Worm (Caenorhabditis elegans) whole organism, L1 larva: ENCODE data around the gene nhr-4.
"Not testable (repeated sequence)": the region's sequence is repeated elsewhere in the genome, so short reads cannot be mapped to it uniquely, and the experiment has no call there.

Experiments used
- C04F5.9 ChIP-seq: sonication (generic microtip); optimal IDR thresholded peaks from 2 replicates; lab custom pipeline; 2016; ENCODE audit warnings: missing genetic modification characterization, missing compliant biosample characterization
- C16A3.4 ChIP-seq: fragments of 150-350 bp; optimal IDR thresholded peaks from 2 replicates; lab custom pipeline; 2014; ENCODE audit warnings: missing biosample characterization, missing genetic modification characterization
- C34B4.2 ChIP-seq: sonication (generic microtip); optimal IDR thresholded peaks from 2 replicates; lab custom pipeline; 2017; ENCODE audit warnings: mild to moderate bottlenecking, missing genetic modification characterization, missing compliant biosample characterization
- F16B12.6 ChIP-seq: fragments of 150-350 bp; optimal IDR thresholded peaks from 2 replicates; lab custom pipeline; 2014; ENCODE audit warnings: missing biosample characterization, missing genetic modification characterization
- Y116A8C.19 ChIP-seq: sonication (generic microtip); optimal IDR thresholded peaks from 2 replicates; lab custom pipeline; 2016; ENCODE audit warnings: missing compliant biosample characterization, missing genetic modification characterization, borderline replicate concordance
- aha-1 ChIP-seq: fragments of 150-350 bp; optimal IDR thresholded peaks from 2 replicates; lab custom pipeline; 2014; ENCODE audit warnings: missing biosample characterization, missing genetic modification characterization
- alr-1 ChIP-seq: fragments of 200-800 bp; sonication (Bioruptor generic); optimal IDR thresholded peaks from 2 replicates; lab custom pipeline; 2018; ENCODE audit warnings: borderline replicate concordance, mild to moderate bottlenecking, missing genetic modification characterization, missing compliant biosample characterization
- blmp-1 ChIP-seq: fragments of 150-350 bp; optimal IDR thresholded peaks from 2 replicates; lab custom pipeline; 2014; ENCODE audit warnings: missing biosample characterization, missing genetic modification characterization
- ceh-63 ChIP-seq: fragments of 200-800 bp; sonication (Bioruptor generic); optimal IDR thresholded peaks from 2 replicates; lab custom pipeline; 2018; ENCODE audit warnings: mild to moderate bottlenecking, missing genetic modification characterization, missing compliant biosample characterization
- dsc-1 ChIP-seq: sonication (generic microtip); optimal IDR thresholded peaks from 2 replicates; lab custom pipeline; 2016; ENCODE audit warnings: mild to moderate bottlenecking, missing genetic modification characterization, missing compliant biosample characterization
- efl-3 ChIP-seq: fragments of 200-800 bp; sonication (Bioruptor generic); optimal IDR thresholded peaks from 2 replicates; lab custom pipeline; 2018; ENCODE audit warnings: mild to moderate bottlenecking, missing genetic modification characterization, missing compliant biosample characterization
- egl-27 ChIP-seq, 2 experiments: fragments of 150-350 bp in 1 of 2; sonication (generic microtip); optimal IDR thresholded peaks; 3 replicates each; lab custom pipeline; 2017 to 2018; ENCODE audit warnings: missing biosample characterization in 2 of 2, missing genetic modification characterization in 2 of 2, missing genetic modification reagents in 2 of 2
- elt-2 ChIP-seq: sonication (generic microtip); optimal IDR thresholded peaks from 2 replicates; lab custom pipeline; 2016; ENCODE audit warnings: missing genetic modification characterization, mild to moderate bottlenecking, inconsistent platforms, missing compliant biosample characterization, missing genetic modification reagents
- fkh-10 ChIP-seq: sonication (generic microtip); optimal IDR thresholded peaks from 2 replicates; lab custom pipeline; 2017; ENCODE audit warnings: missing biosample characterization, missing genetic modification reagents, missing genetic modification characterization
- fkh-4 ChIP-seq: sonication (generic microtip); optimal IDR thresholded peaks from 2 replicates; lab custom pipeline; 2016; ENCODE audit warnings: missing compliant biosample characterization, missing genetic modification characterization, borderline replicate concordance
- irx-1 ChIP-seq: sonication (generic microtip); optimal IDR thresholded peaks from 2 replicates; lab custom pipeline; 2016; ENCODE audit warnings: missing genetic modification characterization, missing compliant biosample characterization
- isw-1 ChIP-seq: fragments of 200-800 bp; sonication (Bioruptor generic); IDR thresholded peaks from 2 replicates; pipeline ENCODE4 v1.3.6; 2022; ENCODE audit warnings: missing genetic modification characterization, missing compliant biosample characterization
- jun-1 ChIP-seq: fragments of 150-350 bp; optimal IDR thresholded peaks from 2 replicates; lab custom pipeline; 2014; ENCODE audit warnings: missing biosample characterization, missing genetic modification reagents, missing genetic modification characterization
- lin-13 ChIP-seq: fragments of 150-350 bp; optimal IDR thresholded peaks from 2 replicates; lab custom pipeline; 2014; ENCODE audit warnings: missing biosample characterization, missing genetic modification reagents, missing genetic modification characterization
- lin-14 ChIP-seq: fragments of 200-800 bp; sonication (Bioruptor generic); optimal IDR thresholded peaks from 2 replicates; lab custom pipeline; 2018; ENCODE audit warnings: mild to moderate bottlenecking, missing genetic modification characterization, moderate library complexity, missing compliant biosample characterization
- lin-15B ChIP-seq: fragments of 150-350 bp; sonication (generic microtip); optimal IDR thresholded peaks from 3 replicates; lab custom pipeline; 2014; ENCODE audit warnings: missing biosample characterization, missing genetic modification characterization
- mab-9 ChIP-seq: fragments of 200-800 bp; sonication (Bioruptor generic); IDR thresholded peaks from 2 replicates; pipeline ENCODE4 v1.3.6; 2022; ENCODE audit warnings: missing genetic modification reagents, missing genetic modification characterization, missing compliant biosample characterization
- mef-2 ChIP-seq: fragments of 150-350 bp; optimal IDR thresholded peaks from 2 replicates; lab custom pipeline; 2014; ENCODE audit warnings: missing biosample characterization, missing genetic modification characterization
- nhr-12 ChIP-seq: sonication (generic microtip); optimal IDR thresholded peaks from 2 replicates; lab custom pipeline; 2017; ENCODE audit warnings: missing biosample characterization, missing genetic modification characterization
- nhr-237 ChIP-seq: fragments of 150-350 bp; optimal IDR thresholded peaks from 2 replicates; lab custom pipeline; 2014; ENCODE audit warnings: missing biosample characterization, missing genetic modification characterization
- nhr-47 ChIP-seq: sonication (generic microtip); optimal IDR thresholded peaks from 2 replicates; lab custom pipeline; 2016; ENCODE audit warnings: mild to moderate bottlenecking, missing genetic modification characterization, moderate library complexity, missing compliant biosample characterization
- nhr-76 ChIP-seq: sonication (generic microtip); optimal IDR thresholded peaks from 2 replicates; lab custom pipeline; 2017; ENCODE audit warnings: missing biosample characterization, missing genetic modification characterization
- nhr-90 ChIP-seq: sonication (generic microtip); optimal IDR thresholded peaks from 2 replicates; lab custom pipeline; 2016; ENCODE audit warnings: mild to moderate bottlenecking, missing genetic modification characterization, missing compliant biosample characterization; ENCODE audit not compliant: poor library complexity
- pag-3 ChIP-seq: sonication (generic microtip); optimal IDR thresholded peaks from 2 replicates; lab custom pipeline; 2017; ENCODE audit warnings: missing genetic modification characterization, mild to moderate bottlenecking, missing compliant biosample characterization, antibody characterized with exemption, borderline replicate concordance; ENCODE audit not compliant: insufficient read depth
- snpc-4 ChIP-seq: fragments of 150-350 bp; optimal IDR thresholded peaks from 2 replicates; lab custom pipeline; 2014; ENCODE audit warnings: missing biosample characterization, missing genetic modification characterization
- sptf-1 ChIP-seq: fragments of 150-350 bp; optimal IDR thresholded peaks from 2 replicates; lab custom pipeline; 2014; ENCODE audit warnings: missing biosample characterization, missing genetic modification characterization
- sup-37 ChIP-seq: fragments of 200-800 bp; sonication (Bioruptor generic); optimal IDR thresholded peaks from 2 replicates; lab custom pipeline; 2018; ENCODE audit warnings: mild to moderate bottlenecking, missing genetic modification characterization, missing compliant biosample characterization
- swsn-7 ChIP-seq: sonication (generic microtip); optimal IDR thresholded peaks from 2 replicates; lab custom pipeline; 2016; ENCODE audit warnings: missing genetic modification characterization, missing compliant biosample characterization
- tlp-1 ChIP-seq: fragments of 150-350 bp; optimal IDR thresholded peaks from 2 replicates; lab custom pipeline; 2014; ENCODE audit warnings: missing biosample characterization, missing genetic modification characterization
- unc-130 ChIP-seq: fragments of 150-350 bp; optimal IDR thresholded peaks from 2 replicates; lab custom pipeline; 2017; ENCODE audit warnings: missing biosample characterization, missing genetic modification characterization, inconsistent platforms
- unc-62 ChIP-seq: fragments of 150-350 bp; optimal IDR thresholded peaks from 2 replicates; lab custom pipeline; 2014; ENCODE audit warnings: missing biosample characterization, missing genetic modification reagents, missing genetic modification characterization
- unc-86 ChIP-seq: sonication (generic microtip); optimal IDR thresholded peaks from 2 replicates; lab custom pipeline; 2016; ENCODE audit warnings: missing genetic modification characterization, missing compliant biosample characterization

Gene nhr-4

ce11 chrIV:9832586-9832985 is 46.5 kb upstream of the nhr-4 start, which contains the start of gene kin-21:
TSS of gene kin-21 (plus strand) at chrIV:9832886.
- no peak for TF ChIP-seq irx-1 (tag; lab: Kevin White, UChicago)
- TF ChIP-seq nhr-90: no peak
- no peak for TF ChIP-seq mef-2 (tag; lab: Kevin White, UChicago)
- TF ChIP-seq aha-1 (tag; lab: Kevin White, UChicago): no peak
- no peak for TF ChIP-seq lin-15B (tag; lab: Kevin White, UChicago)
- no peak for TF ChIP-seq egl-27 (tag; optimal IDR thresholded peaks at IDR 0.05; lab: Kevin White, UChicago)
- TF ChIP-seq Y116A8C.19 (tag; lab: Kevin White, UChicago): no peak
- TF ChIP-seq nhr-237 (tag; lab: Kevin White, UChicago): no peak
- no peak for TF ChIP-seq nhr-12 (tag; lab: Kevin White, UChicago)

ce11 chrIV:9833337-9833736 is 45.8 kb upstream of the nhr-4 start:
- no peak for TF ChIP-seq snpc-4
- TF ChIP-seq sup-37 (GFP tag; lab: Kevin White, UChicago): no peak
- no peak for TF ChIP-seq nhr-76 (tag; lab: Kevin White, UChicago)
- TF ChIP-seq nhr-47: no peak
- no peak for TF ChIP-seq alr-1 (tag; lab: Kevin White, UChicago)
- TF ChIP-seq efl-3 (GFP tag; lab: Kevin White, UChicago): no peak
- TF ChIP-seq swsn-7 (tag; lab: Kevin White, UChicago): no peak
- no peak for TF ChIP-seq irx-1 (tag; lab: Kevin White, UChicago)
- no peak for TF ChIP-seq ceh-63 (GFP tag; lab: Kevin White, UChicago)
- TF ChIP-seq tlp-1 (tag; lab: Kevin White, UChicago): no peak
- TF ChIP-seq F16B12.6: no peak
- TF ChIP-seq unc-130 (tag; lab: Kevin White, UChicago): no peak
- TF ChIP-seq jun-1 (tag; lab: Kevin White, UChicago): no peak
- no peak for TF ChIP-seq blmp-1

ce11 chrIV:9836317-9836716 is 42.8 kb upstream of the nhr-4 start, which contains the start of gene msp-81:
TSS of gene msp-81 (minus strand) at chrIV:9836417.
- TF ChIP-seq tlp-1 (tag; lab: Kevin White, UChicago) (no peak), egl-27 (tag; optimal IDR thresholded peaks at IDR 0.05; lab: Kevin White, UChicago) (no peak), nhr-237 (tag; lab: Kevin White, UChicago) (no peak), nhr-76 (tag; lab: Kevin White, UChicago) (no peak), irx-1 (tag; lab: Kevin White, UChicago) (no peak), unc-62 (GFP tag; lab: Kevin White, UChicago) (no peak), lin-14 (no peak), unc-86 (no peak), lin-13 (GFP tag; lab: Kevin White, UChicago) (no peak), mab-9 (GFP tag; lab: Robert Waterston, UW) (no peak), dsc-1 (tag; lab: Kevin White, UChicago) (no peak), nhr-12 (tag; lab: Kevin White, UChicago) (no peak), C04F5.9 (tag; lab: Kevin White, UChicago) (no peak), pag-3 (tag; lab: Kevin White, UChicago) (no peak), C34B4.2 (tag; lab: Kevin White, UChicago) (no peak), elt-2 (tag; lab: Kevin White, UChicago) (no peak), C16A3.4 (tag; lab: Kevin White, UChicago) (no peak), isw-1 (no peak), fkh-4 (no peak), snpc-4 (no peak)

ce11 chrIV:9837349-9837748 is 41.8 kb upstream of the nhr-4 start, which contains the start of gene msp-10:
TSS of gene msp-10 (plus strand) at chrIV:9837649.
- TF ChIP-seq sptf-1 (tag; lab: Kevin White, UChicago); efl-3 (GFP tag; lab: Kevin White, UChicago); fkh-10 (GFP tag; lab: Kevin White, UChicago): not testable (repeated sequence)
